Worm (Caenorhabditis elegans) whole organism, mixed stage, embryonic: ENCODE data around the gene cpr-1.
A peak's percentile ranks its signal among the peaks of the same experiment; 100 is the strongest.

Experiments
- lin-13 ChIP-seq: fragments of 150-350 bp; optimal IDR thresholded peaks from 2 replicates; lab custom pipeline; 2014; ENCODE audit warnings: missing biosample characterization, missing genetic modification characterization
- nhr-237 ChIP-seq: fragments of 150-350 bp; optimal IDR thresholded peaks from 2 replicates; lab custom pipeline; 2014; ENCODE audit warnings: missing biosample characterization, missing genetic modification characterization
- nhr-76 ChIP-seq: sonication (generic microtip); optimal IDR thresholded peaks from 2 replicates; lab custom pipeline; 2017; ENCODE audit warnings: missing biosample characterization, missing genetic modification characterization
- pha-4 ChIP-seq: fragments of 150-350 bp; optimal IDR thresholded peaks from 2 replicates; lab custom pipeline; 2018; ENCODE audit warnings: missing biosample characterization, missing genetic modification reagents, missing genetic modification characterization

DNA sequence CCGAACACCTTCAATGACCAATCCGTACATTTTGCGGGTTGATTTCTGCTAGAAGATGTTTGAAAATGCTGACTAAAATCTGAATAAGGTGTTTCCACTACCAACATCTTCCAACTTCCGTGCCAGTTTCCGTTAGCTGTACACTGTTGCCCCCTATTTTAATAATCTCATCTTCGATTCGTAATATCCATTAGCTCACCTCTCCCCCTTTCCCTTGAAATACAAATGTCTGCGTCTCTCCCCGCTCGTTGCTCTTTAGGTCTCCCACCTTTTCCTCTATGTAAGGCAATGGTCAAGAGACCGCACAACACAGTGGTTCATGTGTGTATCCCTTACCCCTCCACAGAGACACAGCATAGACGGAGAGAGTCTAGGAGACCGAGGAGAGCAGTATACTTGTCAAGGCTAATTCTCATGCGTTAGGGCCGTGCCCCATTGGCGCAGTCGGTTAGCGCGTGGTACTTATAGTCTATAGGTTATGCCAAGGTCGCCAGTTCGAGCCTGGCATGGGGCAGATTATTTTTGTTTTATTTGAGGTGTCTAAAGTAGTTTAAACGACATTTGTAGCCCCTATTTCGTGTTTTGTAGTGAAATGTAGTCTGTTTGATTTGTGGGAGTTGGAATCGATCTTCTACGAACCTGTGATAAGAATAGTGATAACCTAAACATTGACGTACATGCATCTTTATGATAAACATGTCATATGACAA, 26.6 kb downstream of the cpr-1 start, which contains the start of gene gcy-33:
- TF ChIP-seq pha-4 (tag; lab: Kevin White, UChicago) (peak; percentile 74), lin-13 (tag; lab: Kevin White, UChicago) (peak; percentile 78), nhr-237 (tag; lab: Kevin White, UChicago) (peak; percentile 72), nhr-76 (tag; lab: Kevin White, UChicago) (no peak)
